Worm (Caenorhabditis elegans): ENCODE data around the gene iffb-1.

iffb-1 gene

ce11 chrIII:2281975-2282957 is 32.0 kb upstream of the iffb-1 start, which contains the start of gene Y54F10BM.3:
TSS of gene Y54F10BM.3 (plus strand) at chrIII:2282025.
- no peak for TF ChIP-seq ceh-36 (tag; optimal IDR thresholded peaks at IDR 0.05)
- TF ChIP-seq ceh-13 (GFP tag; optimal IDR thresholded peaks at IDR 0.05) = no peak
- TF ChIP-seq tbx-37 (GFP tag; conservative IDR thresholded peaks at IDR 0.05) = no peak
- no peak for TF ChIP-seq aly-1 (tag; optimal IDR thresholded peaks at IDR 0.05)
- TF ChIP-seq hmg-4 (GFP tag; optimal IDR thresholded peaks at IDR 0.05) = no peak
- TF ChIP-seq scrt-1 (GFP tag; IDR thresholded peaks at IDR 0.05) = no peak

DNA sequence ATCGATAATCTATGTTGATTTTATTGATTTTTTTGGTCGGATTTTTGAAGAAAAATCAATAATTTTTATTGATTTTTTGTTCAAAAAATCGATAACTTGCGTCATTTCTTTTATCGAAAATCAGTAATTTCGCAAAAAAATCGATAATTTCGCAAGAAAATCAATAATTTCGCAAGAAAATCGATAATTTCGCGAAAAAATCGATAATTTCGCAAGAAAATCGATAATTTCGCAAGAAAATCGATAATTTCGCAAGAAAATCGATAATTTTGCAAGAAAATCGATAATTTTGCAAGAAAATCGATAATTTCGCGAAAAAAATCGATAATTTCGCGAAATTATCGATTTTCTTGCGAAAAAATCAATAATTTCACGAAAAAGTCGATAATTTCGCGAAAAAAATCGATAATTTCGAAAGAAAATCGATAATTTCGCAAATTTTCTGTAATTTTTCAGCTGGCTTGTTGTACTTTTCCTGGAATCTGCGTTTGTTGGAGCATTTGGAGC is 30.8 kb upstream of the iffb-1 start:
- no peak for TF ChIP-seq hmg-4 (GFP tag; optimal IDR thresholded peaks at IDR 0.05)
- no peak for TF ChIP-seq B0310.2 (tag; optimal IDR thresholded peaks at IDR 0.05)
- TF ChIP-seq tbx-11 (GFP tag; IDR thresholded peaks at IDR 0.05) = no peak
- TF ChIP-seq ets-7 (tag; optimal IDR thresholded peaks at IDR 0.05) = no peak
- no peak for TF ChIP-seq scrt-1 (GFP tag; IDR thresholded peaks at IDR 0.05)
- no peak for TF ChIP-seq hmbx-1 (tag; optimal IDR thresholded peaks at IDR 0.05)
- no peak for TF ChIP-seq ceh-13 (GFP tag; optimal IDR thresholded peaks at IDR 0.05)
- no peak for TF ChIP-seq ama-1 (optimal IDR thresholded peaks at IDR 0.05)
- TF ChIP-seq tbx-37 (GFP tag; conservative IDR thresholded peaks at IDR 0.05) = no peak
- TF ChIP-seq sea-1 (GFP tag; conservative IDR thresholded peaks at IDR 0.05) = no peak
- no peak for TF ChIP-seq tra-4 (tag; optimal IDR thresholded peaks at IDR 0.05)
- TF ChIP-seq hnd-1 (tag; optimal IDR thresholded peaks at IDR 0.05) = no peak
- TF ChIP-seq aly-1 (tag; optimal IDR thresholded peaks at IDR 0.05) = no peak
- TF ChIP-seq F13C5.2 (tag; optimal IDR thresholded peaks at IDR 0.05) = no peak
- no peak for TF ChIP-seq ceh-36 (tag; optimal IDR thresholded peaks at IDR 0.05)
- TF ChIP-seq flt-1 (GFP tag; IDR thresholded peaks at IDR 0.05) = no peak
- TF ChIP-seq pes-1 (GFP tag; IDR thresholded peaks at IDR 0.05) = no peak

- no peak for TF ChIP-seq ama-1 (optimal IDR thresholded peaks at IDR 0.05)
- TF ChIP-seq ceh-13 (GFP tag; optimal IDR thresholded peaks at IDR 0.05) = no peak
- no peak for TF ChIP-seq sea-1 (GFP tag; conservative IDR thresholded peaks at IDR 0.05)
- TF ChIP-seq ets-7 (tag; optimal IDR thresholded peaks at IDR 0.05) = no peak
- TF ChIP-seq flt-1 (GFP tag; IDR thresholded peaks at IDR 0.05) = no peak
- TF ChIP-seq tbx-11 (GFP tag; IDR thresholded peaks at IDR 0.05) = no peak
- TF ChIP-seq B0310.2 (tag; optimal IDR thresholded peaks at IDR 0.05) = no peak
- no peak for TF ChIP-seq aly-1 (tag; optimal IDR thresholded peaks at IDR 0.05)
- TF ChIP-seq F13C5.2 (tag; optimal IDR thresholded peaks at IDR 0.05) = no peak
- TF ChIP-seq hmbx-1 (tag; optimal IDR thresholded peaks at IDR 0.05) = no peak
- no peak for TF ChIP-seq hnd-1 (tag; optimal IDR thresholded peaks at IDR 0.05)
- TF ChIP-seq tra-4 (tag; optimal IDR thresholded peaks at IDR 0.05) = no peak
- no peak for TF ChIP-seq ceh-36 (tag; optimal IDR thresholded peaks at IDR 0.05)
These were observed 26.0 kb upstream of the iffb-1 start for ce11 chrIII:2288261-2288660.

- no peak for TF ChIP-seq hnd-1 (tag; optimal IDR thresholded peaks at IDR 0.05)
- TF ChIP-seq flt-1 (GFP tag; IDR thresholded peaks at IDR 0.05) = no peak
- TF ChIP-seq B0310.2 (tag; optimal IDR thresholded peaks at IDR 0.05) = no peak
- no peak for TF ChIP-seq sea-1 (GFP tag; conservative IDR thresholded peaks at IDR 0.05)
- no peak for TF ChIP-seq pes-1 (GFP tag; IDR thresholded peaks at IDR 0.05)
- no peak for TF ChIP-seq ama-1 (optimal IDR thresholded peaks at IDR 0.05)
- no peak for TF ChIP-seq hmbx-1 (tag; optimal IDR thresholded peaks at IDR 0.05)
- TF ChIP-seq tbx-11 (GFP tag; IDR thresholded peaks at IDR 0.05) = no peak
- no peak for TF ChIP-seq ceh-13 (GFP tag; optimal IDR thresholded peaks at IDR 0.05)
- TF ChIP-seq ets-7 (tag; optimal IDR thresholded peaks at IDR 0.05) = no peak
These were observed 23.1 kb upstream of the iffb-1 start, which contains the start of gene fbxa-219 for ce11 chrIII:2291139-2291538. TSS of gene fbxa-219 (plus strand) at chrIII:2291415.

ce11 chrIII:2294736-2295135 is 19.5 kb upstream of the iffb-1 start:
- no peak for TF ChIP-seq pes-1 (GFP tag; IDR thresholded peaks at IDR 0.05)
- TF ChIP-seq sea-1 (GFP tag; conservative IDR thresholded peaks at IDR 0.05) = no peak
- TF ChIP-seq B0310.2 (tag; optimal IDR thresholded peaks at IDR 0.05) = no peak
- TF ChIP-seq hmg-4 (GFP tag; optimal IDR thresholded peaks at IDR 0.05) = no peak
- no peak for TF ChIP-seq scrt-1 (GFP tag; IDR thresholded peaks at IDR 0.05)
- no peak for TF ChIP-seq hnd-1 (tag; optimal IDR thresholded peaks at IDR 0.05)
- TF ChIP-seq ceh-13 (GFP tag; optimal IDR thresholded peaks at IDR 0.05) = no peak
- no peak for TF ChIP-seq ets-7 (tag; optimal IDR thresholded peaks at IDR 0.05)
- no peak for TF ChIP-seq tbx-37 (GFP tag; conservative IDR thresholded peaks at IDR 0.05)
- TF ChIP-seq tbx-11 (GFP tag; IDR thresholded peaks at IDR 0.05) = no peak
- no peak for TF ChIP-seq aly-1 (tag; optimal IDR thresholded peaks at IDR 0.05)
- no peak for TF ChIP-seq tra-4 (tag; optimal IDR thresholded peaks at IDR 0.05)
- no peak for TF ChIP-seq ceh-36 (tag; optimal IDR thresholded peaks at IDR 0.05)
- no peak for TF ChIP-seq ama-1 (optimal IDR thresholded peaks at IDR 0.05)
- no peak for TF ChIP-seq flt-1 (GFP tag; IDR thresholded peaks at IDR 0.05)
- TF ChIP-seq F13C5.2 (tag; optimal IDR thresholded peaks at IDR 0.05) = no peak
- no peak for TF ChIP-seq hmbx-1 (tag; optimal IDR thresholded peaks at IDR 0.05)

ce11 chrIII:2304149-2304548 is 10.1 kb upstream of the iffb-1 start:
- TF ChIP-seq ama-1 (optimal IDR thresholded peaks at IDR 0.05) = no peak
- TF ChIP-seq B0310.2 (tag; optimal IDR thresholded peaks at IDR 0.05) = no peak
- TF ChIP-seq tbx-11 (GFP tag; IDR thresholded peaks at IDR 0.05) = no peak
- no peak for TF ChIP-seq scrt-1 (GFP tag; IDR thresholded peaks at IDR 0.05)
- TF ChIP-seq flt-1 (GFP tag; IDR thresholded peaks at IDR 0.05) = no peak
- TF ChIP-seq tra-4 (tag; optimal IDR thresholded peaks at IDR 0.05) = no peak
- no peak for TF ChIP-seq ets-7 (tag; optimal IDR thresholded peaks at IDR 0.05)
- TF ChIP-seq hnd-1 (tag; optimal IDR thresholded peaks at IDR 0.05) = no peak
- no peak for TF ChIP-seq hmg-4 (GFP tag; optimal IDR thresholded peaks at IDR 0.05)
- no peak for TF ChIP-seq tbx-37 (GFP tag; conservative IDR thresholded peaks at IDR 0.05)
- TF ChIP-seq ceh-13 (GFP tag; optimal IDR thresholded peaks at IDR 0.05) = no peak
- no peak for TF ChIP-seq F13C5.2 (tag; optimal IDR thresholded peaks at IDR 0.05)
- TF ChIP-seq ceh-36 (tag; optimal IDR thresholded peaks at IDR 0.05) = no peak
- TF ChIP-seq sea-1 (GFP tag; conservative IDR thresholded peaks at IDR 0.05) = no peak
- no peak for TF ChIP-seq pes-1 (GFP tag; IDR thresholded peaks at IDR 0.05)
- TF ChIP-seq aly-1 (tag; optimal IDR thresholded peaks at IDR 0.05) = no peak
- no peak for TF ChIP-seq hmbx-1 (tag; optimal IDR thresholded peaks at IDR 0.05)
